Worm (Caenorhabditis elegans) whole organism, L3 larva: ENCODE results near the gene alh-8.

Source experiments
- ceh-82 ChIP-seq: fragments of 150-350 bp; optimal IDR thresholded peaks from 2 replicates; lab custom pipeline; 2014; ENCODE audit warnings: missing biosample characterization, missing genetic modification characterization
- fos-1 ChIP-seq: fragments of 150-350 bp; optimal IDR thresholded peaks from 2 replicates; lab custom pipeline; 2014; ENCODE audit warnings: missing biosample characterization, missing genetic modification characterization
- nhr-76 ChIP-seq: fragments of 150-350 bp; sonication (generic microtip); optimal IDR thresholded peaks from 5 replicates; lab custom pipeline; 2014; ENCODE audit warnings: missing biosample characterization, missing genetic modification characterization
- pha-4 ChIP-seq: fragments of 150-350 bp; optimal IDR thresholded peaks from 2 replicates; lab custom pipeline; 2014; ENCODE audit warnings: missing biosample characterization, missing genetic modification reagents, missing genetic modification characterization
- skn-1 ChIP-seq: fragments of 150-350 bp; optimal IDR thresholded peaks from 2 replicates; lab custom pipeline; 2014; ENCODE audit warnings: missing biosample characterization, missing genetic modification characterization
- snpc-4 ChIP-seq: fragments of 150-350 bp; optimal IDR thresholded peaks from 2 replicates; lab custom pipeline; 2014; ENCODE audit warnings: missing biosample characterization, missing genetic modification characterization

DNA sequence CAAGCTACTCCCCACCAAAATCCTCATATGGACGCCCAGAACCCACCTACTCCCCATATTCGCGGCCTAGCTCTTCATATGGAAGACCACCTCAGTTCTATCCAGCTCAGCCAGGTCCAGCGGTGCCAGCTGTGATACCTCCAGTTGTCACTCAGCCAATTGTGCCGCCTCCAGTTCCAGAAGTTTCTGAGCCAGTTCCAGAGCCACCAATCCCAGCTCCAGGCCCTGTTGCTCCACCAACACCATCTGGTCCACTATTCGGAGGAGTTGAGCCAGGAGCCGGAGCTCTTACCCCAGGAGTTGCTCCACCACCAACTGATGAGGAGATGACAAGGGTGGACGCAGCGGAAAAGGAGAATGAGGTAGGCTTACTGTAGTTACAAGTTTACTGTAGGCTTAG, 7.3 kb upstream of the alh-8 start:
- no peak for TF ChIP-seq fos-1 (tag; lab: Kevin White, UChicago)
- TF ChIP-seq ceh-82 (tag; lab: Kevin White, UChicago) = no peak
- no peak for TF ChIP-seq pha-4 (tag; lab: Kevin White, UChicago)
- no peak for TF ChIP-seq nhr-76 (tag; lab: Kevin White, UChicago)
- no peak for TF ChIP-seq snpc-4
- no peak for TF ChIP-seq skn-1 (tag; lab: Kevin White, UChicago)
